Worm (Caenorhabditis elegans): ENCODE results near the gene ivd-1.

Gene ivd-1

DNA sequence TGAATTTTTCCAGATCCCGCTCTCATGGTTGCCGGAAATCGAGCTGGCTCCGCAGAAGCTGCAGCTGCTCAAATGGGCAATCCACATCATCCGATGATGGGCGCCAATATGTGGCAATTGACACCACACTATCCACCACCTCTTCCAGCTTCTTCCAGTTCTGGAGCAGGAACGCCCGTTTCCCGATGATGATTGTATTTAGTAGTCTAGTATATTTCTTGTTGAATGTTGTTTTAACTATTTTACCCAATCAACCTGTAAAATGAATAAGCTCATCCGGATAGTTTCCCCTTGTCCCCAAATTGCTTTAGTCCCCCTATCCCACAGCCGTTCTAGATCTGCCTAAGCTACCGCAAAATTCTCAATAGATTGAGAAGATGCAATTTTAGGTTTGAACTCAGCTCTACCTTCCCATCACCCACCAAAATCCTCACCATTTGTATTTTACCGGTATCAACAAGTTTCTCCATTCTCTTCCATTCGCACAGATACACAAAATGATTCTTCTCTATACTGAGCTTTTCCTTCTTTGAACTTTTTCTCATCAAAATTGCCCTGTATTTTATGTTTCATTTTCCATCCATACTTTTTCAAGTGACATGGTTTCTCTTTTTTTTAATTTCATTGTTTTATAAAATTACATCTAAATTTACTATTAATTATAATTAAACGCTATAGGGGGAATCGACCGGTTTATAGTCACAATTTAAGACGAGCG lies 2.3 kb downstream of the ivd-1 start (continued):
- no peak for TF ChIP-seq attf-3 (GFP tag; conservative IDR thresholded peaks at IDR 0.05)
- TF ChIP-seq C06A6.2 (GFP tag; conservative IDR thresholded peaks at IDR 0.05): peak; percentile 37; the same call in 1 of the 2 replicates

DNA sequence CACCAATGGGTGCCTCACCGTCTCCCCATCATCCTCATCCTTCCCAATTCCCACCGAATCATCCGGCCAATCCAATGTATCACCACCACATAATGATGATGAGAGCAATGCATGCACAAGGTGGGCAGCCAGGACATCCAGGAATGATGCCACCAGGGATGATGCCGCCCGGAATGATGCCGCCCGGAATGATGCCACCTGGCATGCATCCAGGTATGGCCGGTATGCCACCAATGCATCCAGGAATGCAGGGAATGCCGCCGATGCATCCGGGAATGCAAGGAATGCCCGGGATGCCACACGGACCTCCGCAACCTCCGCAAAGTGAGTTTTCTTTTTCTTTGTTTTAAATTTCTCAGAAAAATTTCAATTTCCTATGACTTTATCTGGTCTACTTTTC lies 2.9 kb downstream of the ivd-1 start:
- peak; percentile 74 for TF ChIP-seq zfh-2 (GFP tag; conservative IDR thresholded peaks at IDR 0.05)
- TF ChIP-seq pha-4 (tag; optimal IDR thresholded peaks at IDR 0.05): no peak

DNA sequence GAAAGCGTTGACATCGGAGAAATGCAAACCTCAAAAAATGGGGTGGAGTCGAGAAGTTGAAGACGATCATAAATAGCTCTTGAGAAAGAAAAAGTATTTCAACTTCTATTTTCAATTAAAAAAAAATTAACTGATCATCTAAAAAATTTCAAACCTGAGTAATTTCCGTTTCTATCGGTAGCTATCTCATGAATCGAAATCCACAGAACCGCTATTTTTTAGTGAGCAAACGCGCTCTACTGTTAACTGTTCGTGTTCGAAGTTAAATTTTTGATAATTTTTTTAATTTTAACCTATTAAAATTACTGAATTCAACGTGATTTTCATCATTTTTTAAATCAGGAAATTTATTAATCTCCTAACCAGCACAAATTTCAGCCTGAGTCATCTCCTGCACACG lies 4.8 kb downstream of the ivd-1 start:
- TF ChIP-seq ccch-3 (GFP tag; optimal IDR thresholded peaks at IDR 0.05) (no peak), athp-1 (tag; optimal IDR thresholded peaks at IDR 0.05) (no peak), lin-40 (tag; optimal IDR thresholded peaks at IDR 0.05) (no peak), efl-1 (GFP tag; optimal IDR thresholded peaks at IDR 0.05) (peak; percentile 5), mel-28 (tag; optimal IDR thresholded peaks at IDR 0.05; ENCODE audit: borderline replicate concordance) (no peak), let-607 (tag; optimal IDR thresholded peaks at IDR 0.05) (no peak), T26A5.8 (tag; optimal IDR thresholded peaks at IDR 0.05) (no peak), akir-1 (GFP tag; optimal IDR thresholded peaks at IDR 0.05) (no peak), ceh-100 (GFP tag; IDR thresholded peaks at IDR 0.05) (peak; percentile 75), nhr-90 (tag; optimal IDR thresholded peaks at IDR 0.05) (no peak), atf-7 (tag; optimal IDR thresholded peaks at IDR 0.05) (no peak), gei-17 (GFP tag; optimal IDR thresholded peaks at IDR 0.05) (no peak), F10E7.11 (tag; optimal IDR thresholded peaks at IDR 0.05) (no peak), madf-10 (tag; optimal IDR thresholded peaks at IDR 0.05) (no peak), mcd-1 (GFP tag; IDR thresholded peaks at IDR 0.05) (peak; percentile 30; the same call in 1 of the 2 replicates), sptf-2 (GFP tag; optimal IDR thresholded peaks at IDR 0.05) (no peak), snpc-4 (GFP tag; optimal IDR thresholded peaks at IDR 0.05) (peak; percentile 18), snpc-4 (tag; optimal IDR thresholded peaks at IDR 0.05) (peak in 3 of 4 experiments; percentile 32 to 78 (median 62)), D2030.7 (GFP tag; IDR thresholded peaks at IDR 0.05) (0 out of 2 replicates have a peak, but pooled peaks have one; percentile 9), egl-18 (GFP tag; IDR thresholded peaks at IDR 0.05) (no peak)

DNA sequence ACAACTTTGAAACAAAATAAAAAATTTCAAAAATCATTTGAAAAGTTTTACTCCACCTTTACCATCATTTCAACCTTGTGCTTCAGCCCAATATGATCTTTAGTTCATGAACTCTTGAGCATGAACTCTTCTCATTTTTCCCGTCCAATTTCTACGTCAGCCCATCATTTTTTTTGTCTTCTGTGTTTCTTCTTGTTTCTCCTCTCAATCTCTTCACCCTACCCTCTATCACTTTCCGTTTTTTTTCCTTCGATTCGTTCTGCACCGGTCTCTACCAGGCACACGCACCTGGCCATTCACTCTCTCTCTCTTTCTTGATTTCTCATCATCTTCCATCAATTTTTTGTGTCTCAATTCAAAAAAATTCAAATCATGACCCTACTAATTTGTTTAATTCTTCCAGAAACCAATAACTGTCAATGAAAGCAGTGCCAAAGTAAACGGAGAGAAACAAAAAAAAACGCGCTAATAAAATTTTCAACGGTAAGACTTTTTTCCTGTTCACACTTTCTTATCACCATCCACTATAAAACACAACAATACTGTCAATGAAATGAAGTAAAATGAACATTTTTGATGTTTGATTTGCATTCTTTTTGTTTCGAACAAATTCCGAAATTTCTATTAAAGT lies 5.6 kb downstream of the ivd-1 start, which contains the start of gene pygo-1:
TSS of gene pygo-1 (plus strand) at position 404 of the 631 bp plus-strand sequence.
- TF ChIP-seq F23B12.7 (tag; optimal IDR thresholded peaks at IDR 0.05; ENCODE audit: insufficient read depth): peak; percentile 9
- no peak for TF ChIP-seq cebp-1 (GFP tag; IDR thresholded peaks at IDR 0.05)
- peak; percentile 43 for TF ChIP-seq cebp-1 (tag; optimal IDR thresholded peaks at IDR 0.05)
- TF ChIP-seq bed-1 (GFP tag; IDR thresholded peaks at IDR 0.05): no peak
- peak; percentile 14 for TF ChIP-seq gei-17 (GFP tag; optimal IDR thresholded peaks at IDR 0.05)
- no peak for TF ChIP-seq repo-1 (tag; optimal IDR thresholded peaks at IDR 0.05)
- TF ChIP-seq unc-62 (GFP tag; optimal IDR thresholded peaks at IDR 0.05): peak; percentile 80
- no peak for TF ChIP-seq bed-2 (GFP tag; IDR thresholded peaks at IDR 0.05)
- TF ChIP-seq lin-35 (GFP tag; optimal IDR thresholded peaks at IDR 0.05): peak in 1 of 3 experiments; percentile 16
- TF ChIP-seq B0336.3 (GFP tag; IDR thresholded peaks at IDR 0.05): peak; percentile 28; the same call in 1 of the 2 replicates
- TF ChIP-seq nhr-80 (tag; optimal IDR thresholded peaks at IDR 0.05): peak; percentile 83
